Worm (Caenorhabditis elegans) whole organism, L1 larva: Measurements from ENCODE around the gene atf-2.

Experiments used
- C04F5.9 ChIP-seq: sonication (generic microtip); optimal IDR thresholded peaks from 2 replicates; lab custom pipeline; 2016; ENCODE audit warnings: missing genetic modification characterization, missing compliant biosample characterization
- C16A3.4 ChIP-seq: fragments of 150-350 bp; optimal IDR thresholded peaks from 2 replicates; lab custom pipeline; 2014; ENCODE audit warnings: missing biosample characterization, missing genetic modification characterization
- C34B4.2 ChIP-seq: sonication (generic microtip); optimal IDR thresholded peaks from 2 replicates; lab custom pipeline; 2017; ENCODE audit warnings: mild to moderate bottlenecking, missing genetic modification characterization, missing compliant biosample characterization
- F16B12.6 ChIP-seq: fragments of 150-350 bp; optimal IDR thresholded peaks from 2 replicates; lab custom pipeline; 2014; ENCODE audit warnings: missing biosample characterization, missing genetic modification characterization
- alr-1 ChIP-seq: fragments of 200-800 bp; sonication (Bioruptor generic); optimal IDR thresholded peaks from 2 replicates; lab custom pipeline; 2018; ENCODE audit warnings: borderline replicate concordance, mild to moderate bottlenecking, missing genetic modification characterization, missing compliant biosample characterization
- aly-2 ChIP-seq: fragments of 150-350 bp; optimal IDR thresholded peaks from 2 replicates; lab custom pipeline; 2014; ENCODE audit warnings: missing biosample characterization, missing genetic modification characterization
- ama-1 ChIP-seq: fragments of 150-350 bp; optimal IDR thresholded peaks from 2 replicates; lab custom pipeline; 2014
- blmp-1 ChIP-seq: fragments of 150-350 bp; optimal IDR thresholded peaks from 2 replicates; lab custom pipeline; 2014; ENCODE audit warnings: missing biosample characterization, missing genetic modification characterization
- ceh-63 ChIP-seq: fragments of 200-800 bp; sonication (Bioruptor generic); optimal IDR thresholded peaks from 2 replicates; lab custom pipeline; 2018; ENCODE audit warnings: mild to moderate bottlenecking, missing genetic modification characterization, missing compliant biosample characterization
- ceh-82 ChIP-seq, 3 experiments: fragments of 150-350 bp in 1 of 3; sonication (generic microtip) in 2 of 3; optimal IDR thresholded peaks; 2 replicates each; lab custom pipeline; 2014 to 2017; ENCODE audit warnings: missing biosample characterization in 3 of 3, missing genetic modification characterization in 3 of 3
- ceh-90 ChIP-seq: sonication (generic microtip); optimal IDR thresholded peaks from 2 replicates; lab custom pipeline; 2016; ENCODE audit warnings: missing genetic modification characterization, missing compliant biosample characterization
- ces-1 ChIP-seq: fragments of 150-350 bp; optimal IDR thresholded peaks from 2 replicates; lab custom pipeline; 2014; ENCODE audit warnings: missing biosample characterization, missing genetic modification reagents, missing genetic modification characterization
- dpl-1 ChIP-seq, 3 experiments: fragments of 150-350 bp in 2 of 3; sonication (generic microtip) in 1 of 3; optimal IDR thresholded peaks; 2 replicates each; lab custom pipeline; 2014 to 2017; ENCODE audit warnings: missing biosample characterization in 3 of 3, missing genetic modification characterization in 3 of 3, missing genetic modification reagents in 3 of 3
- dsc-1 ChIP-seq: sonication (generic microtip); optimal IDR thresholded peaks from 2 replicates; lab custom pipeline; 2016; ENCODE audit warnings: mild to moderate bottlenecking, missing genetic modification characterization, missing compliant biosample characterization
- efl-1 ChIP-seq, 4 experiments: fragments of 150-350 bp; optimal IDR thresholded peaks in 3 of 4; peaks in 1 of 4; 1 replicate in 1 of 4; 2 replicates in 3 of 4; lab custom pipeline; 2014; ENCODE audit warnings: missing biosample characterization in 2 of 4, missing genetic modification characterization in 2 of 4, missing genetic modification reagents in 2 of 4
- efl-3 ChIP-seq: fragments of 200-800 bp; sonication (Bioruptor generic); optimal IDR thresholded peaks from 2 replicates; lab custom pipeline; 2018; ENCODE audit warnings: mild to moderate bottlenecking, missing genetic modification characterization, missing compliant biosample characterization
- elt-3 ChIP-seq, 6 experiments: fragments of 150-350 bp in 1 of 6; sonication (generic microtip); optimal IDR thresholded peaks; 2 replicates each; lab custom pipeline; 2017 to 2018; ENCODE audit warnings: missing biosample characterization in 6 of 6, missing genetic modification characterization in 6 of 6, inconsistent platforms in 1 of 6
- fkh-4 ChIP-seq: sonication (generic microtip); optimal IDR thresholded peaks from 2 replicates; lab custom pipeline; 2016; ENCODE audit warnings: missing compliant biosample characterization, missing genetic modification characterization, borderline replicate concordance
- hpl-2 ChIP-seq: fragments of 150-350 bp; optimal IDR thresholded peaks from 2 replicates; lab custom pipeline; 2014; ENCODE audit warnings: missing biosample characterization, missing genetic modification reagents, missing genetic modification characterization
- lin-13 ChIP-seq: fragments of 150-350 bp; optimal IDR thresholded peaks from 2 replicates; lab custom pipeline; 2014; ENCODE audit warnings: missing biosample characterization, missing genetic modification reagents, missing genetic modification characterization
- lin-14 ChIP-seq: fragments of 200-800 bp; sonication (Bioruptor generic); optimal IDR thresholded peaks from 2 replicates; lab custom pipeline; 2018; ENCODE audit warnings: mild to moderate bottlenecking, missing genetic modification characterization, moderate library complexity, missing compliant biosample characterization
- lin-35 ChIP-seq, 2 experiments: fragments of 150-350 bp; optimal IDR thresholded peaks; 2 replicates each; lab custom pipeline; 2014; ENCODE audit warnings: missing biosample characterization in 2 of 2, missing genetic modification characterization in 2 of 2, missing genetic modification reagents in 2 of 2
- lin-39 ChIP-seq: fragments of 150-350 bp; optimal IDR thresholded peaks from 2 replicates; lab custom pipeline; 2014; ENCODE audit warnings: missing biosample characterization, missing genetic modification reagents, missing genetic modification characterization
- lsy-2 ChIP-seq, 2 experiments: fragments of 150-350 bp; optimal IDR thresholded peaks; 2 replicates each; lab custom pipeline; 2014; ENCODE audit warnings: missing biosample characterization in 2 of 2, missing genetic modification characterization in 2 of 2
- mab-9 ChIP-seq: fragments of 200-800 bp; sonication (Bioruptor generic); IDR thresholded peaks from 2 replicates; pipeline ENCODE4 v1.3.6; 2022; ENCODE audit warnings: missing genetic modification reagents, missing genetic modification characterization, missing compliant biosample characterization
- mdl-1 ChIP-seq, 2 experiments: fragments of 150-350 bp; optimal IDR thresholded peaks; 2 replicates each; lab custom pipeline; 2014 to 2017; ENCODE audit warnings: missing biosample characterization in 2 of 2, missing genetic modification characterization in 2 of 2, inconsistent platforms in 1 of 2
- mep-1 ChIP-seq: fragments of 150-350 bp; optimal IDR thresholded peaks from 2 replicates; lab custom pipeline; 2014; ENCODE audit warnings: missing biosample characterization, missing genetic modification characterization
- nhr-11 ChIP-seq: fragments of 150-350 bp; optimal IDR thresholded peaks from 2 replicates; lab custom pipeline; 2014; ENCODE audit warnings: missing biosample characterization, missing genetic modification characterization
- nhr-12 ChIP-seq: sonication (generic microtip); optimal IDR thresholded peaks from 2 replicates; lab custom pipeline; 2017; ENCODE audit warnings: missing biosample characterization, missing genetic modification characterization
- nhr-19 ChIP-seq: fragments of 200-800 bp; sonication (Bioruptor generic); conservative IDR thresholded peaks from 2 replicates; pipeline ENCODE4 v1.3.6; 2022; ENCODE audit warnings: missing genetic modification characterization, missing compliant biosample characterization
- nhr-20 ChIP-seq: sonication (generic microtip); optimal IDR thresholded peaks from 2 replicates; lab custom pipeline; 2016; ENCODE audit warnings: mild to moderate bottlenecking, missing genetic modification characterization, missing compliant biosample characterization
- nhr-47 ChIP-seq: sonication (generic microtip); optimal IDR thresholded peaks from 2 replicates; lab custom pipeline; 2016; ENCODE audit warnings: mild to moderate bottlenecking, missing genetic modification characterization, moderate library complexity, missing compliant biosample characterization
- nhr-76 ChIP-seq: sonication (generic microtip); optimal IDR thresholded peaks from 2 replicates; lab custom pipeline; 2017; ENCODE audit warnings: missing biosample characterization, missing genetic modification characterization
- nhr-90 ChIP-seq: sonication (generic microtip); optimal IDR thresholded peaks from 2 replicates; lab custom pipeline; 2016; ENCODE audit warnings: mild to moderate bottlenecking, missing genetic modification characterization, missing compliant biosample characterization; ENCODE audit not compliant: poor library complexity
- pag-3 ChIP-seq: sonication (generic microtip); optimal IDR thresholded peaks from 2 replicates; lab custom pipeline; 2017; ENCODE audit warnings: missing genetic modification characterization, mild to moderate bottlenecking, missing compliant biosample characterization, antibody characterized with exemption, borderline replicate concordance; ENCODE audit not compliant: insufficient read depth
- pax-3 ChIP-seq: fragments of 200-800 bp; sonication (Bioruptor generic); optimal IDR thresholded peaks from 2 replicates; lab custom pipeline; 2018; ENCODE audit warnings: mild to moderate bottlenecking, missing genetic modification characterization, moderate library complexity, missing compliant biosample characterization
- rnt-1 ChIP-seq: sonication (generic microtip); optimal IDR thresholded peaks from 2 replicates; lab custom pipeline; 2016; ENCODE audit warnings: mild to moderate bottlenecking, missing genetic modification characterization, moderate library complexity, missing compliant biosample characterization
- skn-1 ChIP-seq: fragments of 150-350 bp; optimal IDR thresholded peaks from 2 replicates; lab custom pipeline; 2014; ENCODE audit warnings: missing biosample characterization, missing genetic modification characterization
- snu-23 ChIP-seq: sonication (generic microtip); optimal IDR thresholded peaks from 2 replicates; lab custom pipeline; 2016; ENCODE audit warnings: missing genetic modification characterization, missing compliant biosample characterization
- sox-4 ChIP-seq: sonication (generic microtip); optimal IDR thresholded peaks from 2 replicates; lab custom pipeline; 2016; ENCODE audit warnings: missing genetic modification characterization, missing compliant biosample characterization
- sup-37 ChIP-seq: fragments of 200-800 bp; sonication (Bioruptor generic); optimal IDR thresholded peaks from 2 replicates; lab custom pipeline; 2018; ENCODE audit warnings: mild to moderate bottlenecking, missing genetic modification characterization, missing compliant biosample characterization
- unc-30 ChIP-seq: sonication (generic microtip); optimal IDR thresholded peaks from 2 replicates; lab custom pipeline; 2017; ENCODE audit warnings: missing biosample characterization, missing genetic modification characterization
- vab-15 ChIP-seq: sonication (generic microtip); optimal IDR thresholded peaks from 2 replicates; lab custom pipeline; 2017; ENCODE audit warnings: missing genotype, mild to moderate bottlenecking, missing genetic modification characterization, missing compliant biosample characterization
- zip-4 ChIP-seq: fragments of 200-800 bp; sonication (Bioruptor generic); optimal IDR thresholded peaks from 2 replicates; lab custom pipeline; 2018; ENCODE audit warnings: mild to moderate bottlenecking, missing genetic modification characterization, moderate library complexity, missing compliant biosample characterization
- ztf-11 ChIP-seq, 2 experiments: sonication (generic microtip); optimal IDR thresholded peaks; 2 replicates each; lab custom pipeline; 2016 to 2017; ENCODE audit warnings: missing genetic modification characterization in 2 of 2, missing biosample characterization in 1 of 2, missing compliant biosample characterization in 1 of 2

Gene atf-2

ce11 chrII:8766897-8767296 lies 15.1 kb downstream of the atf-2 start, which contains the start of gene pah-1:
Gene pah-1, minus strand, starts transcription at chrII:8766997.
- TF ChIP-seq C16A3.4 (no peak), snu-23 (GFP tag; lab: Kevin White, UChicago) (no peak)
- TF ChIP-seq, all 84 proteins: peak for 0

- TF ChIP-seq unc-30 (tag; lab: Kevin White, UChicago) (no peak), aly-2 (no peak), lin-13 (no peak), sox-4 (no peak), sup-37 (no peak), rnt-1 (tag; lab: Kevin White, UChicago) (peak; percentile 11), lsy-2 (tag; optimal IDR thresholded peaks at IDR 0.05; lab: Kevin White, UChicago) (peak in 1 of 2 experiments; percentile 36), mdl-1 (tag; optimal IDR thresholded peaks at IDR 0.05; lab: Kevin White, UChicago) (no peak), nhr-76 (tag; lab: Kevin White, UChicago) (no peak), hpl-2 (no peak), ces-1 (no peak), dsc-1 (tag; lab: Kevin White, UChicago) (no peak), efl-1 (optimal IDR thresholded peaks at IDR 0.05; lab: Kevin White, UChicago) (peak in 1 of 2 experiments; percentile 15), efl-1 (GFP tag; optimal IDR thresholded peaks at IDR 0.05 in 1 of 2; lab: Kevin White, UChicago) (peak in 1 of 2 experiments; percentile 57), elt-3 (tag; optimal IDR thresholded peaks at IDR 0.05; lab: Kevin White, UChicago) (no peak), nhr-12 (tag; lab: Kevin White, UChicago) (no peak), zip-4 (no peak), mep-1 (tag; lab: Kevin White, UChicago) (peak; percentile 36), nhr-19 (GFP tag; lab: Robert Waterston, UW) (no peak), efl-3 (GFP tag; lab: Kevin White, UChicago) (no peak), lin-39 (tag; lab: Kevin White, UChicago) (no peak), dpl-1 (GFP tag; optimal IDR thresholded peaks at IDR 0.05; lab: Kevin White, UChicago) (peak in 1 of 3 experiments; percentile 4), F16B12.6 (peak; percentile 18), pag-3 (tag; lab: Kevin White, UChicago) (no peak), pax-3 (tag; lab: Kevin White, UChicago) (no peak), skn-1 (tag; lab: Kevin White, UChicago) (no peak), nhr-11 (tag; lab: Kevin White, UChicago) (no peak), ztf-11 (tag; optimal IDR thresholded peaks at IDR 0.05; lab: Kevin White, UChicago) (no peak), blmp-1 (tag; lab: Kevin White, UChicago) (peak; percentile 18), nhr-20 (tag; lab: Kevin White, UChicago) (peak; percentile 12), lin-35 (GFP tag; optimal IDR thresholded peaks at IDR 0.05; lab: Kevin White, UChicago) (peak in 1 of 2 experiments; percentile 35), ceh-82 (tag; optimal IDR thresholded peaks at IDR 0.05; lab: Kevin White, UChicago) (peak in 1 of 3 experiments; percentile 7), snu-23 (GFP tag; lab: Kevin White, UChicago) (peak; percentile 31), lin-14 (peak; percentile 60), fkh-4 (no peak), ceh-90 (tag; lab: Kevin White, UChicago) (no peak), alr-1 (tag; lab: Kevin White, UChicago) (no peak)
These were observed 17.6 kb downstream of the atf-2 start for ce11 chrII:8769375-8769774.

- TF ChIP-seq pag-3 (tag; lab: Kevin White, UChicago) (no peak), ama-1 (lab: Kevin White, UChicago) (no peak), alr-1 (tag; lab: Kevin White, UChicago) (no peak), C16A3.4 (no peak), nhr-47 (tag; lab: Kevin White, UChicago) (no peak), ceh-63 (GFP tag; lab: Kevin White, UChicago) (no peak), nhr-90 (tag; lab: Kevin White, UChicago) (no peak), C04F5.9 (tag; lab: Kevin White, UChicago) (no peak), sox-4 (no peak), vab-15 (tag; lab: Kevin White, UChicago) (no peak), mdl-1 (tag; optimal IDR thresholded peaks at IDR 0.05; lab: Kevin White, UChicago) (no peak), mep-1 (tag; lab: Kevin White, UChicago) (no peak), ceh-90 (tag; lab: Kevin White, UChicago) (no peak), C34B4.2 (tag; lab: Kevin White, UChicago) (no peak), mab-9 (no peak)
These were observed 18.9 kb downstream of the atf-2 start, which contains the start of gene let-19 for ce11 chrII:8770675-8771074. Gene let-19, plus strand, starts transcription at chrII:8770975.
